Fruit fly (Drosophila melanogaster) whole organism, larva: Measurements from ENCODE around the gene CG1896.

Experiments used
- noc ChIP-seq: fragments of 200-800 bp; sonication (Bioruptor generic); optimal IDR thresholded peaks from 3 replicates; lab custom pipeline; 2019; ENCODE audit warnings: missing biosample characterization, mild to moderate bottlenecking, missing genetic modification characterization, moderate library complexity

The CG1896 gene

DNA sequence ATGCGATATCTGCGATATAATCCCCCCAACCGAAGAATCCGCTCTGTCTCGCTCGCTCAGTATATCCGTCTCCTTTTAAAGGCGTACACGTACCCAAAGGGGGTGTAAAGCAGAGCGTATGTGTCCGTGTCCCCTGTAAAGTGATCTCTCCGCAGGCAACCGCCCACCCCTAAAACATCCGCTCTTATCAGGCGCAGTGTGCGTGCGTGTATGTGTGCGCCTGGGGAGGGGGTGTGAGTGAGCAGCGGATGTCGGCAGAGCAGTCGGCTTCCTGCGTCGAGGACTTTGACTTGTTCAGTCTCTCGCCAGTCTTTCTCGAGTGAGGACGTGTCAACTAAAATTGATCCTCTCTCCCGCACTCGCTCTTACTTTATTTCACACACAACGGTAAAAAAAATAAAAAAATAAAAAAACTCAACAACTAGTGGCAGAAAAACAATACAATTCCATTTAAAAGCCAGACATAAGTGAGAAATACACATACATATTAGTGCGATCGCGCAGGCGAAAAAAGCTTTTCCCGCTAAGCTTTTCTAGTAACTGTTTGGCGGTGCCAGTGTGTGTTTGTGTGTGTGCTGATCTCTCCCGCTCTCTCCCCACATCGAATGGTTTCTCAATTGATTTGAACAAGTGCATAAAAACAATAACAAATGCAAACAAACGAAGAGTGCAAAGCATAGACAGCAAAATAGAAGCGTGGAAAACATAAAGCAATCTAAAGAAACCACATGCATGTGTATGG lies 18.4 kb upstream of the CG1896 start:
- no peak for TF ChIP-seq noc (tag; lab: Kevin White, UChicago)

DNA sequence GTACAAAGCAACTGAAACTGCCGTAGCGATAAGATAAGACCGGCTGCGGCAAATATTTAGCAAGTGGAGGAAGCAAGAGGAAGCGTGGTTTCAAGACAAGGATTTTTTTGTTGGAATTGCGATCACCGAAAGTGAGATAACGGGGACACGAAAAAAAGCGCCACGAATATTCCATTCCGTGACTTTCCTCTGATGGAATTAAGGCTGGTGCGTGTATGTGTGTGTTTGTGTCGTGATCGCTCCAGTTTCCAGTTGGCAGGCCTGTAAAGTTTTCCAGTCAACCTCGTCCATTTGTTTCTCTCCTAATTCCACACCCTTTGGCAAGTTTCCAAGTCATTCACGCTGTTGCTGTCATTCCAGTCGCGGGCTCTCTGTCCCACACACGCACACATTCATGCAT lies 17.8 kb upstream of the CG1896 start:
- no peak for TF ChIP-seq noc (tag; lab: Kevin White, UChicago)

DNA sequence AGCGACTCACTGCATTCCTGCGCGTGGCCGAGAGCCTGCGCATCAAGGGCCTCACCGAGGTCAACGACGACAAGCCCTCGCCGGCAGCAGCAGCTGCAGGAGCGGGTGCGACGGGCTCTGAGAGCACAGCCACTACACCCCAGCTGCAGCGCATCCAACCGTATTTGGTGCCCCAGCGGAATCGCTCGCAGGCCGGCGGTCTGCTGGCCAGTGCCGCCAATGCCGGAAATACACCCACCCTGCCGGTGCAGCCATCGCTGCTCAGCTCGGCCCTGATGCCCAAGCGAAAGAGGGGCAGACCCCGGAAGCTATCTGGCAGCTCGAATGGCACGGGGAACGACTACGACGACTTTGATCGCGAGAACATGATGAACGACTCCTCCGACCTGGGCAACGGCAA lies 16.3 kb upstream of the CG1896 start:
- TF ChIP-seq noc (tag; lab: Kevin White, UChicago), result no peak

DNA sequence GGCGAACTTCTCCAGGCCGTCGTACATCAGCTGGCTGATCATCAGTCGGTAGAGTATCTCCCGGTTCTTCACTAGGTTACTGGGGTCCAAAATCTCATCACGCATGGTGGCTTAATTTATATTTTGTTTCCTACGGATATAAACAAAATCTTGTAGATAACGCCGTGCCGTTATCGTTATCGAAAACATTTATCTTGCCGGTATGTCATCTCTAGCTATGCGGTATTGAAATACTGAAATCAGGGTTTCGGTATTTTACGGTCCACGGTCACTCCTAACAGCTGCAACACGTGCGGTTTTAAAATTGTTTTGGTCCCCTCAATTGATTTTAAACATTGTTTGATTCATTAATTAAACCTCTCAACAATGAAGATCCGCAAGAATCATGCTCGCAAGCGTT lies 7.3 kb upstream of the CG1896 start, which contains the start of the genes CstF50 and CG11563:
CstF50 (minus strand) TSS at position 188 of the 400 bp plus-strand sequence.
CG11563 (plus strand) TSS at position 260 of the 400 bp plus-strand sequence.
- TF ChIP-seq noc (tag; lab: Kevin White, UChicago), result no peak

DNA sequence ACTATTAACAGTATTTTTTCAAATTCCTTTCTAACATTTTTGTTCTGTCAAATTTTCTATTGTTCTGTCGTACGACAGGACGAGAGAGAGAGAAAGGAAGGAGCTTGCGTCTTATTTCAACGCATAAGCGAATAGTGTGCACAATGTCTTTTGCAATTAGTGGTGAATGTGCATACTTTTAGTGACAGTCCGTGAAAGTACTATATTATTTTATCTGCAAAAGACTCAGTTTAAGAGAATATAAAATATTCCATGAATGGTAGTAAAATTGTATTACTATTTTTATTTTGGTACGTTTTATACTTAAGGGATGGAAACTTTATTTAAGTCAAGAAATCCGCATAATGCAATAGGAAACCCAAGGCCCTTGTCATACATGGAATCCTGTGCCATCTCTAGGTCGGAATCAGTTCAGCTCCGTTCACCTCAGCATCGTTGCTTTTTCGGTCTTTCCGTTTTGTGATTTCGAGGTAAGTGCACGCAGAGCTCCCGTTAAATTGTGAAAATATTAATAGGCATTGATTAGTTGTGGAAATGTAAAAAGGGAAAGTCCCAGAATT lies 5.9 kb upstream of the CG1896 start, which contains the start of gene eEF1alpha2:
eEF1alpha2 (plus strand) TSS at position 409 of the 560 bp plus-strand sequence.
- TF ChIP-seq noc (tag; lab: Kevin White, UChicago), result no peak

DNA sequence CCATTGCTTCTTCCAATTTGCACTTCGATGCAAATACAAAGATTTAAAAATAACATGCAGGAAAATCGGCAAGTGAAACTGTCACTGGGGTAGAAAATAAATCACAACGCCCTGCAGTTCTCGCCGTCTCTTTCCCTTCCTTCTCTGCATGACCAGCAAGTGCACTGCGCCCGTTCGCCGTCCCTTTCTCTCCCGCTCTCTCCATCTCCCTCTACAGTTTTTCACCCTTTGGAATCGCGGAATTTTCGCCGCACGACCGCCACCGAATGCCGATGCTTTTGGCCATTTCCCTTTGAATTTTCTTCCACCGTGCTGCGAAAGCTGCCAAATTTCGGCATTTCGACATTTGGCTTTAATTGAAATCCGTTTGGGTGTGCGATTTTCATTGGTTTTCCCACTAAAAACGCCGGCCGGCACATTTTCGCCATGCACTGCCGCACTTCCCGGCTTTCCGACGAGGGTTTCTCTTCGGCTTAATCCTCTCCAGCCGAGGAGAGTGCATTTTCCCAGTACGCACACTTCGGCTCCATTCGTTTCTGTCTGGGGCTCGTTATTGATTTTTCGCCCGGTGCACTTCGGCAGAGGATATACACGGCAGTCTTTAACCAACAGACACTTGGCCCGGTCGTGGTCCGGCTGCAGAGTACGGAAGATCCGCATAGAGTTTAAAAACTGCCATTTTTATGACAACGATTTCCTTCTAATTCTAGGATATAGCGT lies 4.9 kb upstream of the CG1896 start:
- TF ChIP-seq noc (tag; lab: Kevin White, UChicago), result no peak

DNA sequence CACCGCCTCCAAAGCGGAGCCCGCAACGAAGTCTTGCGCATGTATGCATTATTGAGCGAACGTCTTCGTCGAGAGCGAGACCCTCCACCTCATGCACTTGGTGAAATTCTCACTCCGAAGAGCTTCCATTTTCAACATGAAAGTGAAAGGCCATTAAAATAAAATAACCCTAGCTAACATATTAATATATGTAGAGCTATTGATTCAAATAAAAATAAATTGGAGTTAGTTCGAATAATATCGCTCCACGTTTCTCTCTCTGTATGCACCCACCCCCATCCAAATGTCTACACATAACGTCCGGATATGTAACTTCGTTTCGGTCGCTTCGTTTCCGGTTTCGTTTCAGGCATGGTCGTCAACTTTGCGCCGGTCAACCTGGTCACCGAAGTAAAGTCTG lies 2.8 kb upstream of the CG1896 start:
- TF ChIP-seq noc (tag; lab: Kevin White, UChicago), result no peak

DNA sequence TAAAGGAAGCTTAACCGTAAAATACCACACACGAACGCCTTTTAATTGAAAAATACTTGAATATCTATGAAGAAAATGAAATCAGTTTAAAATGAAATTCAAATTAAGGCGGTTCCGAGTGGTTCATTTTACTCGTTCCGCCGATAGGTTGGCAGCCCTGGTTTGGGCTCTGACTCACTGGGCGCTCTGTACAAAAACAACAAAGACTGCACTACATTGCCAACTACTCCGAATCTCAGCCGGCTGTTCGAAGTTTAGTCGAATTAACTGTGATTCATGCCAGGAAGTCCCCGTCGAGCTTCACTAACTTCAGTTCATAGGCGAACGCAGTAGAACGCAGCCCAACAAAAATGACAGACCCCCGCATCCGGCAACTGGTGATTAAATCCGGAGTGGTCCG lies 803 bp upstream of the CG1896 start, which contains the start of gene Tbca:
Tbca (plus strand) TSS at position 212 of the 400 bp plus-strand sequence.
- TF ChIP-seq noc (tag; lab: Kevin White, UChicago), result no peak

DNA sequence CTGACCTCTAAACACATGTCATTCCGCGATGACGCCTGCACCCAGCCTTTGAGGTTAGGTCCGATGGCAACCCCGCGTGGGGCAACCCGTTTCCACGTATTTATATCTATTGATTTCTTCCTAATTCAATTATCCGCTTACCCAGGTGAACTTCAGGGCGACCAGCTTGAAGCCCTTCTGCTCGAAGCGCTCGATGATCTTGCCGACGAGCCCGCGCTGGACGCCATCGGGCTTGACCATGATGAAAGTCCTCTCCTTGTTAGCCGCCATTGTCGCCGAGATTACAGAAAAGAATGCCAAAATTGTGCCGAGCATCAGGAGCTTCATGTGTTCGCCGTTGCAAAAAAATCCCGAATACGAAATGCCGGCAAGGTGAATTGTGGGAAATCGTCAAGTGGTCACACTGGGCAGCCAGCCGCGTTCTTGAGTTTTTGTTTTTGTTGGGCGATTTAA lies 1.6 kb downstream of the CG1896 start, which contains the start of gene awd:
awd (minus strand) TSS at position 449 of the 453 bp plus-strand sequence.
- TF ChIP-seq noc (tag; lab: Kevin White, UChicago), result peak; percentile 67

DNA sequence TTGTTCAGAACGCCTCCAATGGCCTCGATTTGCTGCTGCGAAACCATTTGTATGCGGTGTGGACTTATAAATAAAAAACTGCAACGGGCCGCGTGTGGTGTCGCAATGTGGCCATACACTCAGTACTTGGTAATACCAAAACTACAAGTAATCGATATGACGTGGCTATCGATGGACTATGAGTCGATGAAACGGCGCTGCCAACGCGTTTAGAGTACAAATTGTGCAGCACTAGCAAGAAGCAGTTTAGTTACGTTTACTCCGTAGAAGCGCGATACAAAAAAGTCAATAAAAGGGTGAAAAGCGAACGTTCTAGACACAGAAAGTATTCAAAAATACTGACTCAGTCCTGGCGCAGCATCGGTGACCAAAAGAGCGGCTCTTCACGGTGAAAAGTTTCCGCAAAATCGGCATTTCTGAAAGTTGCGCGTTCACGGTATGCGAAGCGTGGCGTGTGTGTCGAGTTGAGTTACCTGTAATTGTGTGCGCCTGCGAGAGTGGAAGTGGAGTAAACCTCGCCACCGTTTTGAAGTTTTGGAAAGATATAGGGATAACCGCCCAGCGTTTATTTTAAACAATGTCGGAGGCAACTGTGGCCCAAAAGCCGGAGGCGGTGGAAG lies 3.5 kb downstream of the CG1896 start, which contains the start of the genes nero and CG1910:
nero (minus strand) TSS at position 130 of the 620 bp plus-strand sequence.
CG1910 (plus strand) TSS at position 215 of the 620 bp plus-strand sequence.
- TF ChIP-seq noc (tag; lab: Kevin White, UChicago), result no peak

DNA sequence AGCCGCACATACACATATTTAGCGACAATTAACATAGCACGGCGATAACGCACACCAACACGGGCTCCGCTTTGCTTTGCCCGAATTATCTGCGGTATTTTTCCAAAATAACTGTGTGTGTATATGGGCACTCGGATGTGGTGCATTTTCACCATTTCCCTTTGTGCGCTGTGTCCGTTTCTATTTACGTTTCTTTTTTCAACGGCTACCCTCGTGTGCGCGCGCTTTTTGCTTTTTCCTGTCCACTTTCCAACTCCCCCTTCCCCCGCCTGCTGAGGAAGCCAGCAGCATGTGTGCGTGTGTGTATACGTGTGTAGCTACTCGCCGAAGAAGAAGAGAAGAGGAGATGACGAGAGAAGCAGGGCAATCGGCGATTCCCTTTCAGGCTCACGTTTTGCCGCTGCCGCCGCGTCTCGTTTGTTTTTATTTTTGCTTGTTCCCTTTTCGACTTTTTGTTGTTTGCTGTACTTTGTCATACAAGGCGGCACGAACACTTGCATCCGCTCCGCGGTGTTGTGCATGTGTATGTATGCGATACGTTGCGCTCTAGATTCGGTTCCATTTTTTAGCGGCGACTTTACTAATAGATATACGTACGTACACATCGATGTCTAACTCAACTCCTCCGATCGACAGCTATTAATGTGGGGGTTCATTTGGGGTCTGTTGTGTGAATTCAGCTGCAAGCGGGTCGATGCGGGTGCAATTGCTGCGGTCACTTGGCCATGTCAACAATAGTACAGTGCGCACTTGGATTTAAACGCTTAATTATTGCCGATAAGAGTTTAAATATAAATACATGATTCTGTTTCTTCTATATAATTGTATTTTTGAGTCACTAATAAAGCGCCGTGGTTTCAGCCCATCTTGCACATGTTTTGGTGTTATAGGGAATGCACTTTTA lies 4.3 kb downstream of the CG1896 start:
- TF ChIP-seq noc (tag; lab: Kevin White, UChicago), result peak; percentile 61

DNA sequence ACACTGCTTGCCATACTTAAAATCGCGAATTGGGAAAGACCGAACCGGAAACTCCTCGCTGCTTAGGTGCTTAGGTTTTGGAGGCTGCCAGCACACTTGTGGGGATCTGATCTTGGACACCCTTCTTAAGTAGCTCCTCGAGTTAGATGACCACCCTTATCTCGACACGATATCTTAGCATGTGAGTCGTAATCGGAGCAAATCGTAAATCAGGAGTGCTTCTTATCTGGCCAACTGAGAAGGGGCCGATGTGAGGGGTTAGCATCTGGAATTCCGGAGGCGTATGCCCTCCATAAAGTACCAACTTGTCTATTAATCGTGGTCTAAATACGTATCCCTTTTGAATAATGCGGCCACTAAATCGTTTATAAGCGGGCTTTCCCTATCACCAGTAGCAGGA lies 10.5 kb downstream of the CG1896 start, which contains the start of gene salt:
salt (minus strand) TSS at position 101 of the 400 bp plus-strand sequence.
- TF ChIP-seq noc (tag; lab: Kevin White, UChicago), result no peak

DNA sequence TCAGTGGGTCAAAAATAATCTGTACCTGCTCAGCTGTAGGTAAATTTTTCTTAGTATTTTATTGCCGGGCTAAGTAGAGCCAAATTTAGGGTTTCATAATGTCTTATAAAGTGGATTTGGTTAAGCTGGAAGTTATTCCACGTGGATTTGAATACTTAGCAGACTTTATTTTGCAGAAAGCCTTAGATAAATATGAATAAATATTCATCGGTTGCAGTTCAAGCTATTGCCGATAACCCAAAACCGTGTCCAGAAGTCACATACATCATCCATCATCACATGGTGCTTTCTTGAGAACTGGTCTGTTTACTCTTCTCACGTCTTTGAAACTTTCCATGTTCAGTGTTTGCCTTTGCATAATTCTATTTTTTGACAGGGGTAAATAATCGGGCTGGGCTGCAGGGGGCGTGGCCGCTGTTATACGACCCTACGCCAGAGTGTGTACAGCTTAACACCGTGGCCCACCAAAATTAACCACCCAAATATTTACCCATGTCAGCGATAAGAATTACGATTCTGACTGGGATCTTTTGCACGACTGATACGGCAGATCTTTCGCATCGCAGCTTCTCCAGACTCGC lies 14.6 kb downstream of the CG1896 start, which contains the start of gene CG2187:
CG2187 (minus strand) TSS at position 51 of the 581 bp plus-strand sequence.
- peak; percentile 79 for TF ChIP-seq noc (tag; lab: Kevin White, UChicago)
